Fruit fly (Drosophila melanogaster) whole organism, prepupa: ENCODE measurements around the gene Aplip1.

Experiments
- Blimp-1 ChIP-seq: fragments of 200-800 bp; sonication (Bioruptor generic); optimal IDR thresholded peaks from 3 replicates; lab custom pipeline; 2017; ENCODE audit warnings: missing biosample characterization, missing genetic modification characterization, mild to moderate bottlenecking, moderate library complexity, missing genetic modification reagents
- CG16779 ChIP-seq: fragments of 200-800 bp; sonication (Bioruptor generic); optimal IDR thresholded peaks from 3 replicates; lab custom pipeline; 2017; ENCODE audit warnings: missing biosample characterization, mild to moderate bottlenecking, missing genetic modification characterization
- CG6163 ChIP-seq: fragments of 200-800 bp; sonication (Bioruptor generic); IDR thresholded peaks from 3 replicates; pipeline ENCODE4 v1.3.6; 2022; ENCODE audit warnings: missing biosample characterization, missing genetic modification characterization
- CG6854 ChIP-seq: fragments of 200-800 bp; sonication (Bioruptor generic); optimal IDR thresholded peaks from 2 replicates; lab custom pipeline; 2017; ENCODE audit warnings: missing biosample characterization, mild to moderate bottlenecking, missing genetic modification characterization
- Eip75B ChIP-seq: fragments of 200-800 bp; sonication (Bioruptor generic); optimal IDR thresholded peaks from 3 replicates; lab custom pipeline; 2016; ENCODE audit warnings: missing biosample characterization, missing genetic modification characterization
- Ets21C ChIP-seq: fragments of 200-800 bp; sonication (Bioruptor generic); optimal IDR thresholded peaks from 3 replicates; lab custom pipeline; 2016; ENCODE audit warnings: missing biosample characterization, missing genetic modification characterization
- Hr38 ChIP-seq: sonication (Bioruptor generic); optimal IDR thresholded peaks from 2 replicates; lab custom pipeline; 2016; ENCODE audit warnings: missing biosample characterization, missing genetic modification characterization
- Hr4 ChIP-seq: fragments of 200-800 bp; sonication (Bioruptor generic); optimal IDR thresholded peaks from 3 replicates; lab custom pipeline; 2016; ENCODE audit warnings: missing biosample characterization, missing genetic modification characterization
- Smox ChIP-seq: fragments of 200-800 bp; sonication (Bioruptor generic); optimal IDR thresholded peaks from 3 replicates; lab custom pipeline; 2016; ENCODE audit warnings: missing biosample characterization, missing genetic modification characterization
- esn ChIP-seq: fragments of 200-800 bp; sonication (Bioruptor generic); optimal IDR thresholded peaks from 2 replicates; lab custom pipeline; 2016; ENCODE audit warnings: missing biosample characterization, mild to moderate bottlenecking, missing genetic modification characterization, moderate library complexity

DNA sequence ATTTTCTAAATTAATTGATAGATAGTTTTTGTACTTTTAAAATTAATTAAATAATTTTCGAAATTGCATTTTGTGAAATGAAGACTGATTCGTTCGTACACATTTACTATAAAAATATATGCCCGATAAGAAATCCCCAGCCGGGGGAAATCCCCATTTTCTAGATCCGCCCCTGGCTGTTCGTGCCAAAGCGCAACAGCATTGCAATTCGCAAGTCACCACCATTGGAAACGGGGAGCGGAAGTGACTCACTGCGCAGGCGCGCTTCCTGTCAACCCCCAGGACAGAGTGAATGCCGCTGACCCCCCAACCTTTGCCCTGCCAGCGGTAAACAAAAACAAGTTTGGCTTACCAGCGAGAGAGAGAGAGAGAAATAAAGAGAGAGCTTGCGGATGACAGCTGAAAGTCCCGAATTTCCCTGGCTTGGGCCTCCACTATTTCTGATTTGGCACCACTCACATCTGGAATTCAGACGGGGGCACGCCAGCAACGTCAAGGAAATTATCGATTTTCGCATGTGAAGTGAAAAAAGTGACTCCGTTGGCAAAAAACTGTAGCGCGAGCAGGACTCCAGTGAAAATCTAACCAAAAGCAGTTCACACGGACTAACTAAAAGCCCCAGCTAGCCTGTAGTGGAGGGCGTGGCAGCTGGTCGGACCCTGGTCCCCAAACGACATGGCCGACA is at the start of gene Aplip1:
- no peak for TF ChIP-seq Eip75B (GFP tag; lab: Kevin White, UChicago)
- no peak for TF ChIP-seq CG16779 (tag; lab: Kevin White, UChicago)
- no peak for TF ChIP-seq Hr4 (GFP tag; lab: Kevin White, UChicago)
- TF ChIP-seq Smox (GFP tag; lab: Kevin White, UChicago) = no peak
- no peak for TF ChIP-seq CG6854 (GFP tag; lab: Kevin White, UChicago)
- no peak for TF ChIP-seq Ets21C (GFP tag; lab: Kevin White, UChicago)
- TF ChIP-seq Hr38 (GFP tag; lab: Kevin White, UChicago) = no peak
- no peak for TF ChIP-seq esn (GFP tag; lab: Kevin White, UChicago)
- TF ChIP-seq CG6163 (GFP tag; lab: Robert Waterston, UW) = no peak
- no peak for TF ChIP-seq Blimp-1
